Fruit fly (Drosophila melanogaster) whole organism, embryonic: Measurements from ENCODE around the gene Sgs1.
A peak's percentile ranks its signal among the peaks of the same experiment; 100 is the strongest.

Source experiments
- Antp ChIP-seq: fragments of 200-800 bp; sonication (Bioruptor generic); optimal IDR thresholded peaks from 3 replicates; lab custom pipeline; 2016; ENCODE audit warnings: missing biosample characterization, missing genetic modification characterization
- BtbVII ChIP-seq: fragments of 200-800 bp; sonication (Bioruptor generic); optimal IDR thresholded peaks from 3 replicates; lab custom pipeline; 2017; ENCODE audit warnings: missing biosample characterization, mild to moderate bottlenecking, missing genetic modification characterization
- CG10267 ChIP-seq: fragments of 200-800 bp; sonication (Bioruptor generic); optimal IDR thresholded peaks from 2 replicates; lab custom pipeline; 2018; ENCODE audit warnings: missing biosample characterization, mild to moderate bottlenecking, missing genetic modification characterization, moderate library complexity
- CG10654 ChIP-seq: fragments of 200-800 bp; sonication (Bioruptor generic); optimal IDR thresholded peaks from 2 replicates; lab custom pipeline; 2016; ENCODE audit warnings: missing biosample characterization, missing genetic modification characterization
- CG12236 ChIP-seq: fragments of 200-800 bp; sonication (Bioruptor generic); optimal IDR thresholded peaks from 2 replicates; lab custom pipeline; 2016; ENCODE audit warnings: missing biosample characterization, missing genetic modification characterization
- CG12659 ChIP-seq: fragments of 200-800 bp; sonication (Bioruptor generic); optimal IDR thresholded peaks from 3 replicates; lab custom pipeline; 2017; ENCODE audit warnings: mild to moderate bottlenecking, missing biosample characterization, missing genetic modification reagents, missing genetic modification characterization
- CG13894 ChIP-seq: fragments of 200-800 bp; sonication (Bioruptor generic); optimal IDR thresholded peaks from 3 replicates; lab custom pipeline; 2018; ENCODE audit warnings: missing biosample characterization, mild to moderate bottlenecking, missing genetic modification characterization, moderate library complexity
- CG14014 ChIP-seq: fragments of 200-800 bp; sonication (Bioruptor generic); IDR thresholded peaks from 2 replicates; pipeline ENCODE4 v1.3.6; 2022; ENCODE audit warnings: missing biosample characterization, missing genetic modification characterization
- CG15601 ChIP-seq: fragments of 200-800 bp; sonication (Bioruptor generic); optimal IDR thresholded peaks from 3 replicates; lab custom pipeline; 2019; ENCODE audit warnings: missing biosample characterization, mild to moderate bottlenecking, missing genetic modification characterization, moderate library complexity
- CG15696 ChIP-seq: fragments of 200-800 bp; sonication (Bioruptor generic); optimal IDR thresholded peaks from 2 replicates; lab custom pipeline; 2019; ENCODE audit warnings: missing biosample characterization, mild to moderate bottlenecking, missing genetic modification characterization, moderate library complexity
- CG17359 ChIP-seq: fragments of 200-800 bp; sonication (Bioruptor generic); optimal IDR thresholded peaks from 3 replicates; lab custom pipeline; 2018; ENCODE audit warnings: missing biosample characterization, mild to moderate bottlenecking, missing genetic modification characterization, moderate library complexity
- CG18476 ChIP-seq: fragments of 200-800 bp; sonication (Bioruptor generic); optimal IDR thresholded peaks from 2 replicates; lab custom pipeline; 2016; ENCODE audit warnings: missing biosample characterization, mild to moderate bottlenecking, missing genetic modification characterization
- CG34376 ChIP-seq: fragments of 200-800 bp; sonication (Bioruptor generic); optimal IDR thresholded peaks from 2 replicates; lab custom pipeline; 2018; ENCODE audit warnings: missing biosample characterization, mild to moderate bottlenecking, missing genetic modification characterization
- CG34422 ChIP-seq: fragments of 200-800 bp; sonication (Bioruptor generic); IDR thresholded peaks from 3 replicates; pipeline ENCODE4 v1.3.6; 2022; ENCODE audit warnings: missing biosample characterization, missing genetic modification characterization
- CG3847 ChIP-seq: fragments of 200-800 bp; sonication (Bioruptor generic); IDR thresholded peaks from 2 replicates; pipeline ENCODE4 v1.3.6; 2022; ENCODE audit warnings: missing biosample characterization, missing genetic modification characterization
- CG7556 ChIP-seq: fragments of 200-800 bp; sonication (Bioruptor generic); optimal IDR thresholded peaks from 2 replicates; lab custom pipeline; 2017; ENCODE audit warnings: missing biosample characterization, mild to moderate bottlenecking, missing genetic modification characterization
- CG8359 ChIP-seq: fragments of 200-800 bp; sonication (Bioruptor generic); optimal IDR thresholded peaks from 2 replicates; lab custom pipeline; 2017; ENCODE audit warnings: missing biosample characterization, mild to moderate bottlenecking, missing genetic modification characterization, borderline replicate concordance
- CG9609 ChIP-seq: fragments of 200-800 bp; sonication (Bioruptor generic); optimal IDR thresholded peaks from 3 replicates; lab custom pipeline; 2016; ENCODE audit warnings: missing biosample characterization, missing genetic modification characterization
- D ChIP-seq, 2 experiments: fragments of 200-800 bp in 1 of 2; fragments of >200 bp in 1 of 2; sonication (Bioruptor generic) in 1 of 2; optimal IDR thresholded peaks; 2 replicates in 1 of 2; 3 replicates in 1 of 2; lab custom pipeline; 2017; ENCODE audit warnings: mild to moderate bottlenecking in 1 of 2, missing biosample characterization in 1 of 2, missing genetic modification characterization in 1 of 2, missing genetic modification reagents in 1 of 2
- Dad ChIP-seq: fragments of 200-800 bp; sonication (Bioruptor generic); optimal IDR thresholded peaks from 3 replicates; lab custom pipeline; 2016; ENCODE audit warnings: missing biosample characterization, missing genetic modification characterization
- Dbx ChIP-seq: fragments of 200-800 bp; sonication (Bioruptor generic); IDR thresholded peaks from 3 replicates; pipeline ENCODE4 v1.3.6; 2022; ENCODE audit warnings: missing biosample characterization, missing genetic modification characterization
- Deaf1 ChIP-seq: fragments of 200-800 bp; optimal IDR thresholded peaks from 3 replicates; lab custom pipeline; 2019; ENCODE audit warnings: missing biosample characterization, mild to moderate bottlenecking, missing genetic modification characterization, moderate library complexity
- Dek ChIP-seq: fragments of 200-800 bp; sonication (Bioruptor generic); optimal IDR thresholded peaks from 3 replicates; lab custom pipeline; 2019; ENCODE audit warnings: missing biosample characterization, mild to moderate bottlenecking, missing genetic modification characterization, moderate library complexity
- Drgx ChIP-seq: fragments of 200-800 bp; sonication (Bioruptor generic); IDR thresholded peaks from 2 replicates; pipeline ENCODE4 v1.3.6; 2022; ENCODE audit warnings: missing biosample characterization, missing genetic modification characterization
- H15 ChIP-seq: fragments of 200-800 bp; sonication (Bioruptor generic); IDR thresholded peaks from 3 replicates; pipeline ENCODE4 v1.3.6; 2022; ENCODE audit warnings: missing biosample characterization, missing genetic modification characterization
- HLHmδ ChIP-seq: fragments of 200-800 bp; sonication (Bioruptor generic); optimal IDR thresholded peaks from 2 replicates; lab custom pipeline; 2018; ENCODE audit warnings: missing biosample characterization, mild to moderate bottlenecking, missing genetic modification characterization, moderate library complexity
- Hmr ChIP-seq: fragments of 200-800 bp; sonication (Bioruptor generic); optimal IDR thresholded peaks from 3 replicates; lab custom pipeline; 2017; ENCODE audit warnings: mild to moderate bottlenecking, missing biosample characterization, missing genetic modification reagents, missing genetic modification characterization
- Hr3 ChIP-seq: fragments of 200-800 bp; sonication (Bioruptor generic); optimal IDR thresholded peaks from 3 replicates; lab custom pipeline; 2016; ENCODE audit warnings: missing biosample characterization, missing genetic modification characterization
- Hr78 ChIP-seq, 2 experiments: fragments of 200-800 bp in 1 of 2; fragments of >200 bp in 1 of 2; sonication (Bioruptor generic) in 1 of 2; optimal IDR thresholded peaks; 2 replicates each; lab custom pipeline; 2017 to 2019; ENCODE audit warnings: missing biosample characterization in 2 of 2, missing genetic modification characterization in 2 of 2, mild to moderate bottlenecking in 1 of 2, moderate library complexity in 1 of 2
- MTF-1 ChIP-seq: fragments of 200-800 bp; sonication (Bioruptor generic); optimal IDR thresholded peaks from 2 replicates; lab custom pipeline; 2018; ENCODE audit warnings: missing biosample characterization, mild to moderate bottlenecking, missing genetic modification characterization, borderline replicate concordance
- Opbp ChIP-seq: fragments of 200-800 bp; sonication (Bioruptor generic); IDR thresholded peaks from 3 replicates; pipeline ENCODE4 v1.3.6; 2022; ENCODE audit warnings: missing biosample characterization, missing genetic modification characterization; ENCODE audit not compliant: partially characterized antibody
- Rx ChIP-seq: fragments of 200-800 bp; sonication (Bioruptor generic); IDR thresholded peaks from 2 replicates; pipeline ENCODE4 v1.3.6; 2022; ENCODE audit warnings: missing biosample characterization, missing genetic modification characterization
- bbx ChIP-seq: fragments of 200-800 bp; sonication (Bioruptor generic); IDR thresholded peaks from 2 replicates; pipeline ENCODE4 v1.3.6; 2022; ENCODE audit warnings: missing biosample characterization, missing genetic modification characterization; ENCODE audit not compliant: partially characterized antibody
- bowl ChIP-seq: fragments of 200-800 bp; sonication (Bioruptor generic); IDR thresholded peaks from 2 replicates; pipeline ENCODE4 v1.3.6; 2022; ENCODE audit warnings: missing biosample characterization, missing genetic modification characterization
- cas ChIP-seq: fragments of 200-800 bp; sonication (Bioruptor generic); IDR thresholded peaks from 2 replicates; pipeline ENCODE4 v1.3.6; 2022; ENCODE audit warnings: missing biosample characterization, missing genetic modification characterization
- ems ChIP-seq: fragments of 200-800 bp; sonication (Bioruptor generic); optimal IDR thresholded peaks from 3 replicates; lab custom pipeline; 2016; ENCODE audit warnings: missing biosample characterization, missing genetic modification characterization
- gce ChIP-seq: fragments of 200-800 bp; sonication (Bioruptor generic); IDR thresholded peaks from 3 replicates; pipeline ENCODE4 v1.3.6; 2022; ENCODE audit warnings: missing biosample characterization, missing genetic modification characterization
- grn ChIP-seq: fragments of 200-800 bp; sonication (Bioruptor generic); optimal IDR thresholded peaks from 3 replicates; lab custom pipeline; 2017; ENCODE audit warnings: missing biosample characterization, missing genetic modification characterization
- nau ChIP-seq: fragments of 200-800 bp; sonication (Bioruptor generic); optimal IDR thresholded peaks from 3 replicates; lab custom pipeline; 2017; ENCODE audit warnings: missing biosample characterization, mild to moderate bottlenecking, missing genetic modification characterization, missing genetic modification reagents
- onecut ChIP-seq: fragments of 200-800 bp; sonication (Bioruptor generic); IDR thresholded peaks from 2 replicates; pipeline ENCODE4 v1.3.6; 2022; ENCODE audit warnings: missing biosample characterization, missing genetic modification characterization
- phol ChIP-seq: fragments of 200-800 bp; sonication (Bioruptor generic); optimal IDR thresholded peaks from 3 replicates; lab custom pipeline; 2018; ENCODE audit warnings: missing biosample characterization, mild to moderate bottlenecking, missing genetic modification characterization, moderate library complexity
- sim ChIP-seq: fragments of 200-800 bp; sonication (Bioruptor generic); IDR thresholded peaks from 2 replicates; pipeline ENCODE4 v1.3.6; 2022; ENCODE audit warnings: missing biosample characterization, missing genetic modification characterization
- slou ChIP-seq: fragments of 200-800 bp; sonication (Bioruptor generic); optimal IDR thresholded peaks from 3 replicates; lab custom pipeline; 2016; ENCODE audit warnings: missing biosample characterization, missing genetic modification characterization
- so ChIP-seq: fragments of 200-800 bp; sonication (Bioruptor generic); IDR thresholded peaks from 3 replicates; pipeline ENCODE4 v1.3.6; 2022; ENCODE audit warnings: missing biosample characterization, missing genetic modification characterization
- vnd ChIP-seq: fragments of 200-800 bp; sonication (Bioruptor generic); IDR thresholded peaks from 3 replicates; pipeline ENCODE4 v1.3.6; 2022; ENCODE audit warnings: missing biosample characterization, missing genetic modification characterization; ENCODE audit not compliant: partially characterized antibody
- wor ChIP-seq: fragments of 200-800 bp; sonication (Bioruptor generic); IDR thresholded peaks from 2 replicates; pipeline ENCODE4 v1.3.6; 2022; ENCODE audit warnings: missing biosample characterization, missing genetic modification characterization
- zfh1 ChIP-seq: fragments of 200-800 bp; sonication (Bioruptor generic); IDR thresholded peaks from 3 replicates; pipeline ENCODE4 v1.3.6; 2022; ENCODE audit warnings: missing biosample characterization, missing genetic modification characterization

The Sgs1 gene

dm6 chr2L:4915715-4916153 is 21.5 kb upstream of the Sgs1 start (continued):
- TF ChIP-seq grn (no peak), bbx (GFP tag; lab: Robert Waterston, UW) (no peak), Drgx (GFP tag; lab: Robert Waterston, UW) (peak; percentile 22; the same call in 1 of the 2 replicates), Hr3 (GFP tag; lab: Kevin White, UChicago) (peak; percentile 17), gce (GFP tag; lab: Robert Waterston, UW) (no peak), Dek (no peak), CG8359 (GFP tag; lab: Kevin White, UChicago) (peak; percentile 7), CG15696 (tag; lab: Kevin White, UChicago) (peak; percentile 26), CG10654 (GFP tag; lab: Kevin White, UChicago) (no peak), CG9609 (GFP tag; lab: Kevin White, UChicago) (no peak), phol (tag; lab: Kevin White, UChicago) (peak; percentile 61), zfh1 (GFP tag; lab: Robert Waterston, UW) (0 out of 3 replicates have a peak, but pooled peaks have one; percentile 13), H15 (GFP tag; lab: Robert Waterston, UW) (0 out of 3 replicates have a peak, but pooled peaks have one; percentile 59), ems (GFP tag; lab: Kevin White, UChicago) (no peak), CG10267 (tag; lab: Kevin White, UChicago) (peak; percentile 36)

- TF ChIP-seq MTF-1 (GFP tag; lab: Kevin White, UChicago) = no peak
- TF ChIP-seq so (GFP tag; lab: Robert Waterston, UW) = no peak
- no peak for TF ChIP-seq CG12236 (GFP tag; lab: Kevin White, UChicago)
- TF ChIP-seq CG7556 (GFP tag; lab: Kevin White, UChicago) = no peak
- no peak for TF ChIP-seq nau (GFP tag; lab: Kevin White, UChicago)
Observed at dm6 chr2L:4916738-4917137, 20.5 kb upstream of the Sgs1 start.

- peak; percentile 18; the same call in 1 of the 2 replicates for TF ChIP-seq CG14014
- no peak for TF ChIP-seq Dek
- no peak for TF ChIP-seq CG12659 (GFP tag; lab: Kevin White, UChicago)
- peak; percentile 100 for TF ChIP-seq CG13894 (tag; lab: Kevin White, UChicago)
- TF ChIP-seq slou = no peak
- no peak for TF ChIP-seq Dad (GFP tag; lab: Kevin White, UChicago)
- no peak for TF ChIP-seq onecut (GFP tag; lab: Robert Waterston, UW)
- TF ChIP-seq sim (GFP tag; lab: Robert Waterston, UW) = 0 out of 2 replicates have a peak, but pooled peaks have one; percentile 25
- no peak for TF ChIP-seq HLHmδ (GFP tag; lab: Kevin White, UChicago)
- no peak for TF ChIP-seq bowl (GFP tag; lab: Robert Waterston, UW)
- no peak for TF ChIP-seq Rx
- TF ChIP-seq D (optimal IDR thresholded peaks at IDR 0.05; lab: Kevin White, UChicago) = no peak
- TF ChIP-seq D (GFP tag; optimal IDR thresholded peaks at IDR 0.05; lab: Kevin White, UChicago) = no peak
- TF ChIP-seq wor (GFP tag; lab: Robert Waterston, UW) = no peak
- TF ChIP-seq BtbVII (GFP tag; lab: Kevin White, UChicago) = no peak
- no peak for TF ChIP-seq vnd (GFP tag; lab: Robert Waterston, UW)
- TF ChIP-seq CG17359 = no peak
- TF ChIP-seq cas = no peak
- TF ChIP-seq CG18476 (GFP tag; lab: Kevin White, UChicago) = no peak
- TF ChIP-seq CG34376 = peak; percentile 16
- no peak for TF ChIP-seq Opbp (GFP tag; lab: Robert Waterston, UW)
- no peak for TF ChIP-seq Hr78 (GFP tag; optimal IDR thresholded peaks at IDR 0.05; lab: Kevin White, UChicago)
- peak; percentile 70 for TF ChIP-seq Hmr (GFP tag; lab: Kevin White, UChicago)
- peak; percentile 98 for TF ChIP-seq CG15601 (tag; lab: Kevin White, UChicago)
- no peak for TF ChIP-seq Antp
- TF ChIP-seq Dbx = peak; percentile 57; the same call in 1 of the 3 replicates
- no peak for TF ChIP-seq CG34422 (GFP tag; lab: Robert Waterston, UW)
- TF ChIP-seq Deaf1 (tag; lab: Kevin White, UChicago) = peak; percentile 91
- TF ChIP-seq CG3847 (GFP tag; lab: Robert Waterston, UW) = no peak
Observed at dm6 chr2L:4928340-4928739, 8.9 kb upstream of the Sgs1 start.
